Fruit fly (Drosophila melanogaster) whole organism, embryonic: ENCODE data around the gene tj.

Experiments
- Bgb ChIP-seq: fragments of 200-800 bp; sonication (Bioruptor generic); IDR thresholded peaks from 2 replicates; pipeline ENCODE4 v1.3.6; 2022; ENCODE audit warnings: missing biosample characterization, missing genetic modification characterization; ENCODE audit not compliant: partially characterized antibody
- CG10209 ChIP-seq: fragments of 200-800 bp; sonication (Bioruptor generic); optimal IDR thresholded peaks from 3 replicates; lab custom pipeline; 2017; ENCODE audit warnings: missing biosample characterization, mild to moderate bottlenecking, missing genetic modification characterization, missing genetic modification reagents
- CG10267 ChIP-seq: fragments of 200-800 bp; sonication (Bioruptor generic); optimal IDR thresholded peaks from 2 replicates; lab custom pipeline; 2018; ENCODE audit warnings: missing biosample characterization, mild to moderate bottlenecking, missing genetic modification characterization, moderate library complexity
- CG11504 ChIP-seq: fragments of 200-800 bp; sonication (Bioruptor generic); optimal IDR thresholded peaks from 3 replicates; lab custom pipeline; 2019; ENCODE audit warnings: missing biosample characterization, mild to moderate bottlenecking, missing genetic modification characterization, moderate library complexity
- CG12219 ChIP-seq: fragments of 200-800 bp; sonication (Bioruptor generic); optimal IDR thresholded peaks from 3 replicates; lab custom pipeline; 2018; ENCODE audit warnings: missing biosample characterization, mild to moderate bottlenecking, missing genetic modification characterization
- CG13296 ChIP-seq: fragments of 200-800 bp; sonication (Bioruptor generic); optimal IDR thresholded peaks from 3 replicates; lab custom pipeline; 2018; ENCODE audit warnings: missing biosample characterization, mild to moderate bottlenecking, missing genetic modification characterization
- CG13894 ChIP-seq: fragments of 200-800 bp; sonication (Bioruptor generic); optimal IDR thresholded peaks from 3 replicates; lab custom pipeline; 2018; ENCODE audit warnings: missing biosample characterization, mild to moderate bottlenecking, missing genetic modification characterization, moderate library complexity
- CG15696 ChIP-seq: fragments of 200-800 bp; sonication (Bioruptor generic); optimal IDR thresholded peaks from 2 replicates; lab custom pipeline; 2019; ENCODE audit warnings: missing biosample characterization, mild to moderate bottlenecking, missing genetic modification characterization, moderate library complexity
- CG17186 ChIP-seq: fragments of 200-800 bp; sonication (Bioruptor generic); optimal IDR thresholded peaks from 3 replicates; lab custom pipeline; 2017; ENCODE audit warnings: missing biosample characterization, missing genetic modification reagents, missing genetic modification characterization
- CG18262 ChIP-seq: fragments of 200-800 bp; optimal IDR thresholded peaks from 3 replicates; lab custom pipeline; 2019; ENCODE audit warnings: missing biosample characterization, mild to moderate bottlenecking, missing genetic modification characterization, moderate library complexity
- CG2129 ChIP-seq: fragments of 200-800 bp; sonication (Bioruptor generic); IDR thresholded peaks from 2 replicates; pipeline ENCODE4 v1.3.6; 2022; ENCODE audit warnings: missing biosample characterization, missing genetic modification characterization; ENCODE audit not compliant: partially characterized antibody
- CG2712 ChIP-seq: fragments of 200-800 bp; optimal IDR thresholded peaks from 3 replicates; lab custom pipeline; 2019; ENCODE audit warnings: missing biosample characterization, mild to moderate bottlenecking, missing genetic modification characterization, moderate library complexity
- CG32532 ChIP-seq: fragments of 200-800 bp; sonication (Bioruptor generic); IDR thresholded peaks from 2 replicates; pipeline ENCODE4 v1.3.6; 2022; ENCODE audit warnings: missing biosample characterization, missing genetic modification characterization
- CG33213 ChIP-seq: fragments of 200-800 bp; sonication (Bioruptor generic); optimal IDR thresholded peaks from 3 replicates; lab custom pipeline; 2016; ENCODE audit warnings: missing biosample characterization, missing genetic modification characterization
- CG34422 ChIP-seq: fragments of 200-800 bp; sonication (Bioruptor generic); IDR thresholded peaks from 3 replicates; pipeline ENCODE4 v1.3.6; 2022; ENCODE audit warnings: missing biosample characterization, missing genetic modification characterization
- CG3847 ChIP-seq: fragments of 200-800 bp; sonication (Bioruptor generic); IDR thresholded peaks from 2 replicates; pipeline ENCODE4 v1.3.6; 2022; ENCODE audit warnings: missing biosample characterization, missing genetic modification characterization
- CG3995 ChIP-seq: fragments of 200-800 bp; sonication (Bioruptor generic); optimal IDR thresholded peaks from 3 replicates; lab custom pipeline; 2016; ENCODE audit warnings: missing biosample characterization, missing genetic modification characterization
- CG7839 ChIP-seq: fragments of 200-800 bp; sonication (Bioruptor generic); optimal IDR thresholded peaks from 3 replicates; lab custom pipeline; 2018; ENCODE audit warnings: missing biosample characterization, mild to moderate bottlenecking, missing genetic modification characterization, moderate library complexity
- CG9609 ChIP-seq: fragments of 200-800 bp; sonication (Bioruptor generic); optimal IDR thresholded peaks from 3 replicates; lab custom pipeline; 2016; ENCODE audit warnings: missing biosample characterization, missing genetic modification characterization
- CTCF ChIP-seq: fragments of 200-800 bp; sonication (Bioruptor generic); optimal IDR thresholded peaks from 2 replicates; lab custom pipeline; 2017; ENCODE audit warnings: missing biosample characterization, mild to moderate bottlenecking, missing genetic modification characterization, moderate library complexity
- CoRest ChIP-seq: fragments of 200-800 bp; sonication (Bioruptor generic); optimal IDR thresholded peaks from 3 replicates; lab custom pipeline; 2018; ENCODE audit warnings: missing biosample characterization, mild to moderate bottlenecking, missing genetic modification characterization, moderate library complexity
- Dek ChIP-seq: fragments of 200-800 bp; sonication (Bioruptor generic); optimal IDR thresholded peaks from 3 replicates; lab custom pipeline; 2019; ENCODE audit warnings: missing biosample characterization, mild to moderate bottlenecking, missing genetic modification characterization, moderate library complexity
- Dll ChIP-seq: fragments of 200-800 bp; sonication (Bioruptor generic); IDR thresholded peaks from 4 replicates; pipeline ENCODE4 v1.3.6; 2022; ENCODE audit warnings: missing biosample characterization, missing genetic modification characterization; ENCODE audit not compliant: partially characterized antibody
- Doc2 ChIP-seq: fragments of 200-800 bp; sonication (Bioruptor generic); IDR thresholded peaks from 2 replicates; pipeline ENCODE4 v1.3.6; 2022; ENCODE audit warnings: missing biosample characterization, missing genetic modification characterization
- Drgx ChIP-seq: fragments of 200-800 bp; sonication (Bioruptor generic); IDR thresholded peaks from 2 replicates; pipeline ENCODE4 v1.3.6; 2022; ENCODE audit warnings: missing biosample characterization, missing genetic modification characterization
- Elba2 ChIP-seq: fragments of 200-800 bp; sonication (Bioruptor generic); optimal IDR thresholded peaks from 3 replicates; lab custom pipeline; 2016; ENCODE audit warnings: missing biosample characterization, missing genetic modification characterization
- HLH4C ChIP-seq: fragments of 200-800 bp; sonication (Bioruptor generic); IDR thresholded peaks from 3 replicates; pipeline ENCODE4 v1.3.6; 2022; ENCODE audit warnings: missing biosample characterization, missing genetic modification characterization; ENCODE audit not compliant: partially characterized antibody
- HmgZ ChIP-seq: fragments of 200-800 bp; sonication (Bioruptor generic); optimal IDR thresholded peaks from 2 replicates; lab custom pipeline; 2018; ENCODE audit warnings: missing biosample characterization, mild to moderate bottlenecking, missing genetic modification characterization
- Hsf ChIP-seq: fragments of 200-800 bp; sonication (Bioruptor generic); optimal IDR thresholded peaks from 3 replicates; lab custom pipeline; 2016; ENCODE audit warnings: missing biosample characterization, missing genetic modification characterization
- Lhr ChIP-seq: fragments of 200-800 bp; sonication (Bioruptor generic); optimal IDR thresholded peaks from 3 replicates; lab custom pipeline; 2017; ENCODE audit warnings: mild to moderate bottlenecking, missing biosample characterization, missing genetic modification reagents, missing genetic modification characterization
- MBD-R2 ChIP-seq: fragments of 200-800 bp; sonication (Bioruptor generic); IDR thresholded peaks from 2 replicates; pipeline ENCODE4 v1.3.6; 2022; ENCODE audit warnings: missing biosample characterization, missing genetic modification characterization
- Med ChIP-seq: fragments of 200-800 bp; sonication (Bioruptor generic); peaks from one replicate; lab custom pipeline; 2016; ENCODE audit warnings: missing biosample characterization, missing genetic modification characterization, mild to moderate bottlenecking, inconsistent platforms, moderate library complexity
- Myb ChIP-seq: fragments of 200-800 bp; sonication (Bioruptor generic); optimal IDR thresholded peaks from 2 replicates; lab custom pipeline; 2016; ENCODE audit warnings: missing biosample characterization, missing genetic modification characterization
- Sox102F ChIP-seq: fragments of 200-800 bp; sonication (Bioruptor generic); optimal IDR thresholded peaks from 2 replicates; lab custom pipeline; 2018; ENCODE audit warnings: missing biosample characterization, mild to moderate bottlenecking, missing genetic modification characterization, moderate library complexity
- Sry-δ ChIP-seq: fragments of 200-800 bp; sonication (Bioruptor generic); optimal IDR thresholded peaks from 2 replicates; lab custom pipeline; 2016; ENCODE audit warnings: missing biosample characterization, missing genetic modification characterization
- Xrp1 ChIP-seq: fragments of 200-800 bp; sonication (Bioruptor generic); IDR thresholded peaks from 2 replicates; pipeline ENCODE4 v1.3.6; 2022; ENCODE audit warnings: missing biosample characterization, missing genetic modification characterization
- ato ChIP-seq: fragments of 200-800 bp; sonication (Bioruptor generic); IDR thresholded peaks from 2 replicates; pipeline ENCODE4 v1.3.6; 2022; ENCODE audit warnings: missing biosample characterization, missing genetic modification characterization; ENCODE audit not compliant: partially characterized antibody
- cg ChIP-seq: fragments of 200-800 bp; sonication (Bioruptor generic); optimal IDR thresholded peaks from 3 replicates; lab custom pipeline; 2019; ENCODE audit warnings: missing biosample characterization, mild to moderate bottlenecking, missing genetic modification characterization, moderate library complexity
- chif ChIP-seq, 2 experiments: fragments of 200-800 bp; sonication (Bioruptor generic); optimal IDR thresholded peaks; 3 replicates each; lab custom pipeline; 2016; ENCODE audit warnings: missing biosample characterization in 2 of 2, missing genetic modification characterization in 2 of 2
- en ChIP-seq: fragments of 200-800 bp; sonication (Bioruptor generic); optimal IDR thresholded peaks from 2 replicates; lab custom pipeline; 2016; ENCODE audit warnings: missing biosample characterization, missing genetic modification characterization
- esg ChIP-seq: fragments of 200-800 bp; sonication (Bioruptor generic); conservative IDR thresholded peaks from 2 replicates; pipeline ENCODE4 v1.3.6; 2022; ENCODE audit warnings: missing biosample characterization, missing genetic modification characterization
- exex ChIP-seq: fragments of 200-800 bp; sonication (Bioruptor generic); optimal IDR thresholded peaks from 4 replicates; lab custom pipeline; 2018; ENCODE audit warnings: missing biosample characterization, mild to moderate bottlenecking, missing genetic modification characterization, moderate library complexity
- gfzf ChIP-seq: fragments of 200-800 bp; sonication (Bioruptor generic); optimal IDR thresholded peaks from 2 replicates; lab custom pipeline; 2016; ENCODE audit warnings: missing biosample characterization, mild to moderate bottlenecking, missing genetic modification characterization, moderate library complexity
- lbe ChIP-seq: fragments of 200-800 bp; sonication (Bioruptor generic); optimal IDR thresholded peaks from 2 replicates; lab custom pipeline; 2016; ENCODE audit warnings: missing biosample characterization, mild to moderate bottlenecking, missing genetic modification characterization
- pzg ChIP-seq: fragments of 200-800 bp; sonication (Bioruptor generic); optimal IDR thresholded peaks from 3 replicates; lab custom pipeline; 2018; ENCODE audit warnings: missing biosample characterization, mild to moderate bottlenecking, missing genetic modification characterization, moderate library complexity
- row ChIP-seq: fragments of 200-800 bp; sonication (Bioruptor generic); IDR thresholded peaks from 3 replicates; pipeline ENCODE4 v1.3.6; 2022; ENCODE audit warnings: missing biosample characterization, missing genetic modification characterization
- sisA ChIP-seq: fragments of 200-800 bp; sonication (Bioruptor generic); IDR thresholded peaks from 2 replicates; pipeline ENCODE4 v1.3.6; 2022; ENCODE audit warnings: missing biosample characterization, missing genetic modification characterization
- trem ChIP-seq: fragments of 200-800 bp; optimal IDR thresholded peaks from 3 replicates; lab custom pipeline; 2019; ENCODE audit warnings: missing biosample characterization, mild to moderate bottlenecking, missing genetic modification characterization, moderate library complexity
- unc-4 ChIP-seq: fragments of 200-800 bp; sonication (Bioruptor generic); IDR thresholded peaks from 2 replicates; pipeline ENCODE4 v1.3.6; 2022; ENCODE audit warnings: missing biosample characterization, missing genetic modification characterization; ENCODE audit not compliant: partially characterized antibody
- yki ChIP-seq: fragments of >200 bp; optimal IDR thresholded peaks from 3 replicates; lab custom pipeline; 2018
- zen2 ChIP-seq: fragments of 200-800 bp; sonication (Bioruptor generic); IDR thresholded peaks from 3 replicates; pipeline ENCODE4 v1.3.6; 2022; ENCODE audit warnings: missing biosample characterization, missing genetic modification characterization; ENCODE audit not compliant: partially characterized antibody

Gene tj

dm6 chr2L:19430343-19430742 is 33.7 kb upstream of the tj start, which contains the start of gene RtcB (continued):
- TF ChIP-seq cg (GFP tag; lab: Kevin White, UChicago) (peak; percentile 8), Lhr (GFP tag; lab: Kevin White, UChicago) (peak; percentile 69), CG12219 (no peak), CG9609 (GFP tag; lab: Kevin White, UChicago) (no peak), CG13894 (tag; lab: Kevin White, UChicago) (no peak), CoRest (tag; lab: Kevin White, UChicago) (peak; percentile 71), Drgx (GFP tag; lab: Robert Waterston, UW) (no peak), CG2129 (GFP tag; lab: Robert Waterston, UW) (peak; percentile 96), MBD-R2 (GFP tag; lab: Robert Waterston, UW) (peak; percentile 68), Doc2 (no peak), Sry-δ (peak; percentile 75), HLH4C (GFP tag; lab: Robert Waterston, UW) (peak; percentile 94), Hsf (GFP tag; lab: Kevin White, UChicago) (peak; percentile 17), chif (GFP tag; optimal IDR thresholded peaks at IDR 0.05; lab: Kevin White, UChicago) (no peak), CG10267 (tag; lab: Kevin White, UChicago) (peak; percentile 31), Xrp1 (peak; percentile 24; the same call in 1 of the 2 replicates), trem (tag; lab: Kevin White, UChicago) (peak; percentile 60), CTCF (GFP tag; lab: Kevin White, UChicago) (peak; percentile 48), gfzf (GFP tag; lab: Kevin White, UChicago) (peak; percentile 53), Dek (tag; lab: Kevin White, UChicago) (peak; percentile 16), CG10209 (GFP tag; lab: Kevin White, UChicago) (no peak), CG15696 (no peak), CG2712 (tag; lab: Kevin White, UChicago) (peak; percentile 9), Med (peak; percentile 72), CG3995 (GFP tag; lab: Kevin White, UChicago) (peak; percentile 42), CG7839 (peak; percentile 19), CG13296 (GFP tag; lab: Kevin White, UChicago) (no peak), sisA (peak; percentile 24; the same call in 1 of the 2 replicates), row (GFP tag; lab: Robert Waterston, UW) (peak; percentile 62), CG33213 (peak; percentile 18), Sox102F (GFP tag; lab: Kevin White, UChicago) (no peak), CG32532 (GFP tag; lab: Robert Waterston, UW) (0 out of 2 replicates have a peak, but pooled peaks have one; percentile 21), yki (lab: Kevin White, UChicago) (no peak), lbe (GFP tag; lab: Kevin White, UChicago) (peak; percentile 12), pzg (GFP tag; lab: Kevin White, UChicago) (peak; percentile 68), CG34422 (GFP tag; lab: Robert Waterston, UW) (peak; percentile 17; the same call in 1 of the 3 replicates), exex (tag; lab: Kevin White, UChicago) (no peak), Myb (GFP tag; lab: Kevin White, UChicago) (peak; percentile 99), CG17186 (GFP tag; lab: Kevin White, UChicago) (peak; percentile 75), CG11504 (tag; lab: Kevin White, UChicago) (peak; percentile 33), esg (GFP tag; lab: Robert Waterston, UW) (no peak), unc-4 (GFP tag; lab: Robert Waterston, UW) (peak; percentile 95), zen2 (GFP tag; lab: Robert Waterston, UW) (peak; percentile 92), HmgZ (tag; lab: Kevin White, UChicago) (peak; percentile 61), CG18262 (no peak), Dll (GFP tag; lab: Robert Waterston, UW) (peak; percentile 98), en (GFP tag; lab: Kevin White, UChicago) (no peak), Elba2 (GFP tag; lab: Kevin White, UChicago) (peak; percentile 46), ato (peak; percentile 89), CG3847 (GFP tag; lab: Robert Waterston, UW) (no peak), Bgb (GFP tag; lab: Robert Waterston, UW) (peak; percentile 96)
